Fruit fly (Drosophila melanogaster) whole organism, embryonic: Measurements from ENCODE around the gene eIF3h.

Experiments used
- Antp ChIP-seq: fragments of 200-800 bp; sonication (Bioruptor generic); optimal IDR thresholded peaks from 3 replicates; lab custom pipeline; 2016; ENCODE audit warnings: missing biosample characterization, missing genetic modification characterization
- CG10543 ChIP-seq: fragments of 200-800 bp; sonication (Bioruptor generic); optimal IDR thresholded peaks from 3 replicates; lab custom pipeline; 2017; ENCODE audit warnings: missing biosample characterization, mild to moderate bottlenecking, missing genetic modification characterization, moderate library complexity
- CG11504 ChIP-seq: fragments of 200-800 bp; sonication (Bioruptor generic); optimal IDR thresholded peaks from 3 replicates; lab custom pipeline; 2019; ENCODE audit warnings: missing biosample characterization, mild to moderate bottlenecking, missing genetic modification characterization, moderate library complexity
- CG12659 ChIP-seq: fragments of 200-800 bp; sonication (Bioruptor generic); optimal IDR thresholded peaks from 3 replicates; lab custom pipeline; 2017; ENCODE audit warnings: mild to moderate bottlenecking, missing biosample characterization, missing genetic modification reagents, missing genetic modification characterization
- CG12769 ChIP-seq: fragments of 200-800 bp; sonication (Bioruptor generic); optimal IDR thresholded peaks from 2 replicates; lab custom pipeline; 2019; ENCODE audit warnings: missing biosample characterization, mild to moderate bottlenecking, missing genetic modification characterization, moderate library complexity
- CG12942 ChIP-seq: fragments of 200-800 bp; sonication (Bioruptor generic); optimal IDR thresholded peaks from 3 replicates; lab custom pipeline; 2016; ENCODE audit warnings: missing biosample characterization, missing genetic modification characterization
- CG14050 ChIP-seq: fragments of 200-800 bp; sonication (Bioruptor generic); IDR thresholded peaks from 3 replicates; pipeline ENCODE4 v1.3.6; 2022; ENCODE audit warnings: missing biosample characterization, missing genetic modification characterization
- CG15479 ChIP-seq: fragments of 200-800 bp; sonication (Bioruptor generic); optimal IDR thresholded peaks from 3 replicates; lab custom pipeline; 2019; ENCODE audit warnings: missing biosample characterization, mild to moderate bottlenecking, missing genetic modification characterization, moderate library complexity
- CG15514 ChIP-seq: fragments of 200-800 bp; sonication (Bioruptor generic); optimal IDR thresholded peaks from 3 replicates; lab custom pipeline; 2017; ENCODE audit warnings: missing biosample characterization, missing genetic modification characterization, mild to moderate bottlenecking, moderate library complexity, missing genetic modification reagents
- CG17568 ChIP-seq: fragments of 200-800 bp; sonication (Bioruptor generic); optimal IDR thresholded peaks from 2 replicates; lab custom pipeline; 2018; ENCODE audit warnings: missing biosample characterization, mild to moderate bottlenecking, missing genetic modification characterization, moderate library complexity
- CG18599 ChIP-seq: fragments of 200-800 bp; sonication (Bioruptor generic); optimal IDR thresholded peaks from 3 replicates; lab custom pipeline; 2017; ENCODE audit warnings: missing biosample characterization, missing genetic modification characterization, mild to moderate bottlenecking, moderate library complexity, missing genetic modification reagents
- CG18764 ChIP-seq: fragments of 200-800 bp; sonication (Bioruptor generic); optimal IDR thresholded peaks from 3 replicates; lab custom pipeline; 2016; ENCODE audit warnings: missing biosample characterization, missing genetic modification characterization
- CG2875 ChIP-seq: fragments of 200-800 bp; sonication (Bioruptor generic); optimal IDR thresholded peaks from 2 replicates; lab custom pipeline; 2017; ENCODE audit warnings: missing biosample characterization, mild to moderate bottlenecking, missing genetic modification characterization, missing genetic modification reagents
- CG30020 ChIP-seq: fragments of 200-800 bp; optimal IDR thresholded peaks from 2 replicates; lab custom pipeline; 2019; ENCODE audit warnings: missing biosample characterization, mild to moderate bottlenecking, missing genetic modification characterization, moderate library complexity
- CG31441 ChIP-seq: fragments of 200-800 bp; sonication (Bioruptor generic); IDR thresholded peaks from 2 replicates; pipeline ENCODE4 v1.3.6; 2022; ENCODE audit warnings: missing biosample characterization, missing genetic modification characterization
- CG32532 ChIP-seq: fragments of 200-800 bp; sonication (Bioruptor generic); IDR thresholded peaks from 2 replicates; pipeline ENCODE4 v1.3.6; 2022; ENCODE audit warnings: missing biosample characterization, missing genetic modification characterization
- CG3281 ChIP-seq: fragments of 200-800 bp; sonication (Bioruptor generic); optimal IDR thresholded peaks from 3 replicates; lab custom pipeline; 2017; ENCODE audit warnings: missing biosample characterization, mild to moderate bottlenecking, missing genetic modification characterization
- CG33213 ChIP-seq: fragments of 200-800 bp; sonication (Bioruptor generic); optimal IDR thresholded peaks from 3 replicates; lab custom pipeline; 2016; ENCODE audit warnings: missing biosample characterization, missing genetic modification characterization
- CG4360 ChIP-seq: fragments of 200-800 bp; sonication (Bioruptor generic); IDR thresholded peaks from 2 replicates; pipeline ENCODE4 v1.3.6; 2022; ENCODE audit warnings: missing biosample characterization, missing genetic modification characterization
- CG4617 ChIP-seq: fragments of 200-800 bp; sonication (Bioruptor generic); optimal IDR thresholded peaks from 3 replicates; lab custom pipeline; 2016; ENCODE audit warnings: missing biosample characterization, missing genetic modification characterization, borderline replicate concordance
- CG6254 ChIP-seq: fragments of 200-800 bp; sonication (Bioruptor generic); optimal IDR thresholded peaks from 3 replicates; lab custom pipeline; 2017; ENCODE audit warnings: mild to moderate bottlenecking, missing biosample characterization, missing genetic modification reagents, missing genetic modification characterization
- CG7839 ChIP-seq: fragments of 200-800 bp; sonication (Bioruptor generic); optimal IDR thresholded peaks from 3 replicates; lab custom pipeline; 2018; ENCODE audit warnings: missing biosample characterization, mild to moderate bottlenecking, missing genetic modification characterization, moderate library complexity
- D19A ChIP-seq: fragments of 200-800 bp; optimal IDR thresholded peaks from 3 replicates; lab custom pipeline; 2019; ENCODE audit warnings: missing biosample characterization, mild to moderate bottlenecking, missing genetic modification characterization, moderate library complexity
- Deaf1 ChIP-seq: fragments of 200-800 bp; optimal IDR thresholded peaks from 3 replicates; lab custom pipeline; 2019; ENCODE audit warnings: missing biosample characterization, mild to moderate bottlenecking, missing genetic modification characterization, moderate library complexity
- MTF-1 ChIP-seq: fragments of 200-800 bp; sonication (Bioruptor generic); optimal IDR thresholded peaks from 2 replicates; lab custom pipeline; 2018; ENCODE audit warnings: missing biosample characterization, mild to moderate bottlenecking, missing genetic modification characterization, borderline replicate concordance
- Nf-YB ChIP-seq: fragments of 200-800 bp; sonication (Bioruptor generic); optimal IDR thresholded peaks from 3 replicates; lab custom pipeline; 2019; ENCODE audit warnings: missing biosample characterization, mild to moderate bottlenecking, missing genetic modification characterization, moderate library complexity
- Oli ChIP-seq: fragments of 200-800 bp; sonication (Bioruptor generic); optimal IDR thresholded peaks from 2 replicates; lab custom pipeline; 2018; ENCODE audit warnings: missing biosample characterization, mild to moderate bottlenecking, missing genetic modification characterization, moderate library complexity
- Optix ChIP-seq: fragments of 200-800 bp; sonication (Bioruptor generic); IDR thresholded peaks from 3 replicates; pipeline ENCODE4 v1.3.6; 2022; ENCODE audit warnings: missing biosample characterization, missing genetic modification characterization
- Poxn ChIP-seq: fragments of 200-800 bp; sonication (Bioruptor generic); IDR thresholded peaks from 2 replicates; pipeline ENCODE4 v1.3.6; 2022; ENCODE audit warnings: missing biosample characterization, missing genetic modification characterization
- Rfx ChIP-seq: fragments of 200-800 bp; sonication (Bioruptor generic); IDR thresholded peaks from 2 replicates; pipeline ENCODE4 v1.3.6; 2022; ENCODE audit warnings: missing biosample characterization, missing genetic modification characterization
- Sox100B ChIP-seq: fragments of 200-800 bp; sonication (Bioruptor generic); optimal IDR thresholded peaks from 3 replicates; lab custom pipeline; 2018; ENCODE audit warnings: missing biosample characterization, mild to moderate bottlenecking, missing genetic modification characterization
- Sox102F ChIP-seq: fragments of 200-800 bp; sonication (Bioruptor generic); optimal IDR thresholded peaks from 2 replicates; lab custom pipeline; 2018; ENCODE audit warnings: missing biosample characterization, mild to moderate bottlenecking, missing genetic modification characterization, moderate library complexity
- chn ChIP-seq: fragments of 200-800 bp; sonication (Bioruptor generic); optimal IDR thresholded peaks from 2 replicates; lab custom pipeline; 2016; ENCODE audit warnings: missing biosample characterization, missing genetic modification characterization
- ci ChIP-seq: fragments of 200-800 bp; sonication (Bioruptor generic); IDR thresholded peaks from 3 replicates; pipeline ENCODE4 v1.3.6; 2022; ENCODE audit warnings: missing biosample characterization, missing genetic modification characterization
- dmrt99B ChIP-seq: fragments of 200-800 bp; sonication (Bioruptor generic); optimal IDR thresholded peaks from 2 replicates; lab custom pipeline; 2018; ENCODE audit warnings: missing biosample characterization, mild to moderate bottlenecking, missing genetic modification characterization, moderate library complexity
- hbn ChIP-seq: fragments of 200-800 bp; sonication (Bioruptor generic); IDR thresholded peaks from 2 replicates; pipeline ENCODE4 v1.3.6; 2022; ENCODE audit warnings: missing biosample characterization, missing genetic modification characterization; ENCODE audit not compliant: partially characterized antibody
- jigr1 ChIP-seq: fragments of 200-800 bp; sonication (Bioruptor generic); IDR thresholded peaks from 3 replicates; pipeline ENCODE4 v1.3.6; 2022; ENCODE audit warnings: missing biosample characterization, missing genetic modification characterization
- lab ChIP-seq: fragments of 200-800 bp; sonication (Bioruptor generic); optimal IDR thresholded peaks from 3 replicates; lab custom pipeline; 2017; ENCODE audit warnings: missing biosample characterization, missing genetic modification characterization, mild to moderate bottlenecking, moderate library complexity, missing genetic modification reagents
- mirr ChIP-seq: fragments of 200-800 bp; sonication (Bioruptor generic); optimal IDR thresholded peaks from 3 replicates; lab custom pipeline; 2018; ENCODE audit warnings: missing biosample characterization, mild to moderate bottlenecking, missing genetic modification characterization
- nom ChIP-seq: fragments of 200-800 bp; sonication (Bioruptor generic); optimal IDR thresholded peaks from 2 replicates; lab custom pipeline; 2017; ENCODE audit warnings: missing biosample characterization, missing genetic modification characterization, mild to moderate bottlenecking, moderate library complexity, missing genetic modification reagents
- p53 ChIP-seq: fragments of 200-800 bp; sonication (Bioruptor generic); optimal IDR thresholded peaks from 2 replicates; lab custom pipeline; 2016; ENCODE audit warnings: missing biosample characterization, missing genetic modification characterization
- ranshi ChIP-seq: fragments of 200-800 bp; sonication (Bioruptor generic); IDR thresholded peaks from 2 replicates; pipeline ENCODE4 v1.3.6; 2022; ENCODE audit warnings: missing biosample characterization, missing genetic modification characterization
- sug ChIP-seq: fragments of 200-800 bp; optimal IDR thresholded peaks from 2 replicates; lab custom pipeline; 2019; ENCODE audit warnings: missing biosample characterization, mild to moderate bottlenecking, missing genetic modification characterization, moderate library complexity
- tx ChIP-seq: fragments of 200-800 bp; sonication (Bioruptor generic); optimal IDR thresholded peaks from 2 replicates; lab custom pipeline; 2016; ENCODE audit warnings: missing biosample characterization, missing genetic modification characterization
- unc-4 ChIP-seq: fragments of 200-800 bp; sonication (Bioruptor generic); IDR thresholded peaks from 2 replicates; pipeline ENCODE4 v1.3.6; 2022; ENCODE audit warnings: missing biosample characterization, missing genetic modification characterization; ENCODE audit not compliant: partially characterized antibody
- zen ChIP-seq: fragments of 200-800 bp; sonication (Bioruptor generic); optimal IDR thresholded peaks from 3 replicates; lab custom pipeline; 2018; ENCODE audit warnings: missing biosample characterization, mild to moderate bottlenecking, missing genetic modification characterization, moderate library complexity

eIF3h gene

dm6 chr2L:5052994-5053393 is at the start of gene eIF3h:
Gene eIF3h (minus strand): TSS chr2L:5053094.
- TF ChIP-seq CG18764 (no peak), CG11504 (tag; lab: Kevin White, UChicago) (peak; percentile 42)

- peak; percentile 13 for TF ChIP-seq CG10543 (GFP tag; lab: Kevin White, UChicago)
- TF ChIP-seq CG31441 (GFP tag; lab: Robert Waterston, UW) = no peak
- 0 out of 2 replicates have a peak, but pooled peaks have one; percentile 5 for TF ChIP-seq CG32532 (GFP tag; lab: Robert Waterston, UW)
- no peak for TF ChIP-seq Poxn (GFP tag; lab: Robert Waterston, UW)
- TF ChIP-seq CG12769 (tag; lab: Kevin White, UChicago) = peak; percentile 39
- 0 out of 3 replicates have a peak, but pooled peaks have one; percentile 43 for TF ChIP-seq ci (GFP tag; lab: Robert Waterston, UW)
- peak; percentile 88 for TF ChIP-seq Deaf1
- no peak for TF ChIP-seq Sox102F
- TF ChIP-seq, all 482 proteins: peak for 5
These were observed 47.7 kb upstream of the eIF3h start, which contains the start of gene Msp300 for dm6 chr2L:5100577-5100976. Gene Msp300 (plus strand): TSS chr2L:5100877.

- TF ChIP-seq CG12942 (GFP tag; lab: Kevin White, UChicago) (no peak), MTF-1 (GFP tag; lab: Kevin White, UChicago) (no peak), CG33213 (GFP tag; lab: Kevin White, UChicago) (no peak), Rfx (GFP tag; lab: Robert Waterston, UW) (no peak), CG4617 (GFP tag; lab: Kevin White, UChicago) (peak; percentile 53), CG12659 (GFP tag; lab: Kevin White, UChicago) (peak; percentile 35), Optix (GFP tag; lab: Robert Waterston, UW) (no peak), CG17568 (GFP tag; lab: Kevin White, UChicago) (no peak), ranshi (GFP tag; lab: Robert Waterston, UW) (no peak), CG3281 (GFP tag; lab: Kevin White, UChicago) (no peak), CG2875 (no peak), Antp (GFP tag; lab: Kevin White, UChicago) (no peak), nom (GFP tag; lab: Kevin White, UChicago) (peak; percentile 36), D19A (no peak), tx (no peak), CG30020 (peak; percentile 25), CG4360 (GFP tag; lab: Robert Waterston, UW) (no peak), Sox100B (GFP tag; lab: Kevin White, UChicago) (no peak), CG7839 (tag; lab: Kevin White, UChicago) (no peak), Oli (tag; lab: Kevin White, UChicago) (no peak), dmrt99B (no peak), chn (GFP tag; lab: Kevin White, UChicago) (no peak), CG14050 (GFP tag; lab: Robert Waterston, UW) (no peak), jigr1 (GFP tag; lab: Robert Waterston, UW) (no peak), mirr (peak; percentile 3), hbn (no peak), lab (GFP tag; lab: Kevin White, UChicago) (no peak), unc-4 (GFP tag; lab: Robert Waterston, UW) (peak; percentile 39; the same call in 1 of the 2 replicates), sug (tag; lab: Kevin White, UChicago) (no peak), CG15514 (GFP tag; lab: Kevin White, UChicago) (peak; percentile 44), p53 (no peak), zen (tag; lab: Kevin White, UChicago) (no peak), CG6254 (GFP tag; lab: Kevin White, UChicago) (peak; percentile 100), CG18599 (GFP tag; lab: Kevin White, UChicago) (no peak), Nf-YB (GFP tag; lab: Kevin White, UChicago) (no peak), CG15479 (GFP tag; lab: Kevin White, UChicago) (peak; percentile 12)
These were observed 47.0 kb upstream of the eIF3h start, which contains the start of gene ND-13A for dm6 chr2L:5099790-5100360. Gene ND-13A (minus strand): TSS chr2L:5100288.
